Worm (Caenorhabditis elegans): ENCODE data around the gene F45F2.11.

The F45F2.11 gene

ce11 chrV:8500348-8500747, 20.3 kb downstream of the F45F2.11 start (continued):
- TF ChIP-seq dpff-1 (tag; optimal IDR thresholded peaks at IDR 0.05): peak; percentile 96
- peak; percentile 99 for TF ChIP-seq aptf-3 (GFP tag; IDR thresholded peaks at IDR 0.05)
- TF ChIP-seq nhr-90 (tag; optimal IDR thresholded peaks at IDR 0.05): peak; percentile 99
- TF ChIP-seq repo-1 (tag; optimal IDR thresholded peaks at IDR 0.05): peak; percentile 100
- TF ChIP-seq somi-1 (GFP tag; optimal IDR thresholded peaks at IDR 0.05): peak; percentile 99
- TF ChIP-seq dox-1 (GFP tag; IDR thresholded peaks at IDR 0.05): peak; percentile 99
- TF ChIP-seq hmg-20 (GFP tag; IDR thresholded peaks at IDR 0.05): peak; percentile 98
- peak; percentile 89 for TF ChIP-seq aptf-2 (GFP tag; conservative IDR thresholded peaks at IDR 0.05)
- TF ChIP-seq T07F8.4 (tag; optimal IDR thresholded peaks at IDR 0.05): peak; percentile 96
- peak; percentile 100 for TF ChIP-seq him-1 (tag; optimal IDR thresholded peaks at IDR 0.05)
- TF ChIP-seq F10E7.11 (tag; optimal IDR thresholded peaks at IDR 0.05): peak; percentile 100
- peak; percentile 98 for TF ChIP-seq ceh-40 (GFP tag; IDR thresholded peaks at IDR 0.05)
- peak; percentile 98 for TF ChIP-seq Y79H2A.3 (GFP tag; conservative IDR thresholded peaks at IDR 0.05)
- TF ChIP-seq lsl-1 (GFP tag; optimal IDR thresholded peaks at IDR 0.05): peak; percentile 82
- TF ChIP-seq akir-1 (GFP tag; optimal IDR thresholded peaks at IDR 0.05): peak; percentile 95
- TF ChIP-seq B0035.1 (tag; optimal IDR thresholded peaks at IDR 0.05): peak; percentile 96
- TF ChIP-seq nhr-80 (tag; optimal IDR thresholded peaks at IDR 0.05): peak; percentile 68
- TF ChIP-seq ztf-28 (GFP tag; IDR thresholded peaks at IDR 0.05): peak; percentile 98
- TF ChIP-seq tbp1 (GFP tag; optimal IDR thresholded peaks at IDR 0.05): peak; percentile 100
- TF ChIP-seq lin-35 (GFP tag; optimal IDR thresholded peaks at IDR 0.05): peak; percentile 48 to 93 (median 55)
- TF ChIP-seq dpl-1 (GFP tag; optimal IDR thresholded peaks at IDR 0.05): peak; percentile 50
- TF ChIP-seq mxl-1 (tag; optimal IDR thresholded peaks at IDR 0.05): peak; percentile 99
- peak; percentile 90 for TF ChIP-seq lir-1 (GFP tag; conservative IDR thresholded peaks at IDR 0.05)
- TF ChIP-seq F22D6.2 (tag; optimal IDR thresholded peaks at IDR 0.05): peak; percentile 91
- TF ChIP-seq ama-1 (optimal IDR thresholded peaks at IDR 0.05): peak; percentile 59
- peak; percentile 96 to 97 for TF ChIP-seq ama-1 (GFP tag; optimal IDR thresholded peaks at IDR 0.05)
- TF ChIP-seq madf-10 (tag; optimal IDR thresholded peaks at IDR 0.05): peak; percentile 94
- TF ChIP-seq sptf-2 (GFP tag; optimal IDR thresholded peaks at IDR 0.05): peak; percentile 100
- TF ChIP-seq efl-1 (GFP tag; optimal IDR thresholded peaks at IDR 0.05): peak; percentile 64
- TF ChIP-seq ceh-91 (GFP tag; IDR thresholded peaks at IDR 0.05): peak; percentile 78
- peak; percentile 98 for TF ChIP-seq pbrm-1 (GFP tag; IDR thresholded peaks at IDR 0.05)
- TF ChIP-seq snpc-1.3 (tag; optimal IDR thresholded peaks at IDR 0.05; ENCODE audit: insufficient read depth): peak; percentile 98
- TF ChIP-seq F57C9.4 (tag; optimal IDR thresholded peaks at IDR 0.05): peak; percentile 99
- peak; percentile 97 for TF ChIP-seq lin-54 (GFP tag; optimal IDR thresholded peaks at IDR 0.05)
- TF ChIP-seq mel-28 (tag; optimal IDR thresholded peaks at IDR 0.05; ENCODE audit: borderline replicate concordance): peak; percentile 94
- TF ChIP-seq sea-2 (GFP tag; IDR thresholded peaks at IDR 0.05): peak; percentile 99
- TF ChIP-seq bed-2 (GFP tag; IDR thresholded peaks at IDR 0.05): peak; percentile 93
- TF ChIP-seq C17E4.6 (GFP tag; IDR thresholded peaks at IDR 0.05): peak; percentile 99
- peak; percentile 97 for TF ChIP-seq egl-18 (GFP tag; IDR thresholded peaks at IDR 0.05)
- TF ChIP-seq mcd-1 (GFP tag; IDR thresholded peaks at IDR 0.05): peak; percentile 93
- TF ChIP-seq lin-40 (tag; optimal IDR thresholded peaks at IDR 0.05): peak; percentile 95
- TF ChIP-seq hlh-12 (tag; optimal IDR thresholded peaks at IDR 0.05): peak; percentile 94
- peak; percentile 94 for TF ChIP-seq Y53F4B.3 (GFP tag; IDR thresholded peaks at IDR 0.05)
- TF ChIP-seq nhr-27 (tag; optimal IDR thresholded peaks at IDR 0.05): peak; percentile 100
- peak; percentile 100 for TF ChIP-seq nhr-120 (GFP tag; IDR thresholded peaks at IDR 0.05)
- TF ChIP-seq F49E8.2 (tag; optimal IDR thresholded peaks at IDR 0.05; ENCODE audit: insufficient read depth): peak; percentile 72
- TF ChIP-seq F23B12.7 (tag; optimal IDR thresholded peaks at IDR 0.05; ENCODE audit: insufficient read depth): peak; percentile 93
- peak; percentile 96 for TF ChIP-seq mes-4 (tag; optimal IDR thresholded peaks at IDR 0.05)

Data from whole organism, young adult.